Worm (Caenorhabditis elegans): ENCODE measurements around the gene mdt-17.

The mdt-17 gene

DNA sequence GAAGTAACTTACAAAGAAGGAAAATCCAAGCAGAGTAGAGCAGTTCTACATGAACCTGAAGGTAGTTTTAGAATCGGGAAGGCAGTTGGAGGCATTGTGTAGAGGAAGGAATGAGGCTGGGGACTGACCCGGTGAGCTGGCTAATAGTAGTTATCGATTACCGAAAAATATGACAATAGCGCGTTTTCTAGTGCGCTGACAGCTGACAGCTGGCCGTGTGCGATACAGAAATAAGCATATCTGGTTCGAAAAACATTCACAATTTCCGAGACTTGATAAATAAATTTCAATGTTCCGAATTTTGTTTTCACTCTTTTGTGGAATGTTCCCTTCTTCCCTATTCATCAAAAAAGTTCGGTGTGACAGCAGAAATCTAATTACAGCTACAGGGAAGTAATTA, 61.0 kb downstream of the mdt-17 start, which contains the start of the genes fbxb-59 and srbc-34:
Gene fbxb-59 (minus strand): TSS at position 101 of the 400 bp plus-strand sequence.
Gene srbc-34 (plus strand): TSS at position 233 of the 400 bp plus-strand sequence.
- TF ChIP-seq ceh-20 (GFP tag; IDR thresholded peaks at IDR 0.05) (no peak), fos-1 (tag; optimal IDR thresholded peaks at IDR 0.05) (no peak), unc-62 (GFP tag; optimal IDR thresholded peaks at IDR 0.05 in 1 of 2) (no peak), unc-62 (tag; optimal IDR thresholded peaks at IDR 0.05) (no peak), dpl-1 (GFP tag; optimal IDR thresholded peaks at IDR 0.05) (no peak), rbr-2 (tag; optimal IDR thresholded peaks at IDR 0.05) (no peak), nhr-237 (tag; optimal IDR thresholded peaks at IDR 0.05) (no peak), Y48G9A.11 (GFP tag; IDR thresholded peaks at IDR 0.05) (no peak), nhr-10 (tag; optimal IDR thresholded peaks at IDR 0.05) (no peak), mxl-3 (GFP tag; optimal IDR thresholded peaks at IDR 0.05) (no peak), cey-2 (tag; optimal IDR thresholded peaks at IDR 0.05; ENCODE audit: borderline replicate concordance, insufficient read depth) (no peak), F26F4.8 (GFP tag; conservative IDR thresholded peaks at IDR 0.05) (no peak), nhr-11 (tag; optimal IDR thresholded peaks at IDR 0.05) (no peak), ceh-62 (tag; optimal IDR thresholded peaks at IDR 0.05) (no peak), hif-1 (tag; optimal IDR thresholded peaks at IDR 0.05) (no peak), egl-27 (tag; optimal IDR thresholded peaks at IDR 0.05) (no peak), F44E2.7 (GFP tag; IDR thresholded peaks at IDR 0.05) (no peak), spr-3 (GFP tag; optimal IDR thresholded peaks at IDR 0.05) (no peak)

DNA sequence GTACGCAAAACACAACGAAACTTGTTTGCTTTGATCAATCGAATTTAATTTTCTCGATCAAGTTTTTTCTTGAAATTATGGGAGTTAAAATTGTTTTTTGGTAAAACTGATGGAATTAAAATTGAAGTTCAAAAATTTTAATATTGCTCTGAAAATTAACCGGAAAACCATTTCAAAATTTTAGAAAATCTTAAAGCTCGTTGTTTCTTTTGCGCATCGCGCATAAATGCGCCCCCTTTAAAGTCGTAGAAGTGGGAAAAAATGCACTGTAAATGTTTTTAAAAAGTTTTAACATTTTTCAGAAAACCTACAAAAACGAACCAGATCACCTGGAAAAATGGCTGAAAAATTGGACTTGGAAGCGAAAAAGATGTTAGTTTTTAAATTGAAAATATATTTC, 64.0 kb downstream of the mdt-17 start, which contains the start of gene fbxa-113:
Gene fbxa-113 (plus strand): TSS at position 301 of the 400 bp plus-strand sequence.
- TF ChIP-seq F44E2.7 (GFP tag; IDR thresholded peaks at IDR 0.05) (no peak), unc-130 (GFP tag; optimal IDR thresholded peaks at IDR 0.05) (no peak), egl-27 (tag; optimal IDR thresholded peaks at IDR 0.05) (no peak), Y105C5A.15 (GFP tag; IDR thresholded peaks at IDR 0.05) (no peak), daf-19 (GFP tag; conservative IDR thresholded peaks at IDR 0.05) (no peak), pha-4 (GFP tag; IDR thresholded peaks at IDR 0.05) (no peak), pha-4 (tag; optimal IDR thresholded peaks at IDR 0.05) (no peak), mep-1 (tag; optimal IDR thresholded peaks at IDR 0.05) (no peak), set-16 (GFP tag; IDR thresholded peaks at IDR 0.05) (no peak), nhr-102 (tag; optimal IDR thresholded peaks at IDR 0.05) (no peak), nhr-25 (tag; optimal IDR thresholded peaks at IDR 0.05; ENCODE audit: borderline replicate concordance, insufficient read depth) (no peak), tag-97 (GFP tag; IDR thresholded peaks at IDR 0.05) (no peak), mxl-3 (GFP tag; optimal IDR thresholded peaks at IDR 0.05) (no peak), nhr-28 (tag; optimal IDR thresholded peaks at IDR 0.05) (no peak), dmd-8 (GFP tag; IDR thresholded peaks at IDR 0.05) (no peak), nhr-42 (GFP tag; IDR thresholded peaks at IDR 0.05) (no peak)

DNA sequence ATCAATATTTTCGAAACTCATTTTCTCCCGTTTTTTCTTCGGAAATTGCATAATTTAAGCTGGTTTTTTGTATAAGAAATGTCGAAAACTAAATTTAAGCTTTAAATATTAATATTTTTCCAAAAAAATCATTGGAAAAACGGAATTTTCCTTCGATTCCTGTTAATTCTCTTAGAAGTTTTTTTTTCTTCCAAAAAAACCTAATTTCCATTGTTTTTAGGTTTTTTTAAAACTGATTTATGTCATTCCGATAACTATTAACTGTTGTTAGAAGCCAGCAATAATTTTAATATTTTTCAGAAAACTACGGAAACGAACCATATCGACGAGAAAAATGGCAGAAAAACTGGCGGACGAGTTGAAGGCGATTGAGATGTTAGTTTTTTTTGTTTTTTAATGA, 65.7 kb downstream of the mdt-17 start, which contains the start of gene fbxa-114:
Gene fbxa-114 (plus strand): TSS at position 301 of the 400 bp plus-strand sequence.
- TF ChIP-seq nhr-48 (tag; optimal IDR thresholded peaks at IDR 0.05) (no peak), daf-8 (GFP tag; IDR thresholded peaks at IDR 0.05) (no peak), pqm-1 (tag; optimal IDR thresholded peaks at IDR 0.05) (no peak), aha-1 (tag) (peak; percentile 55)

All from whole organism, L4 larva.